Fruit fly (Drosophila melanogaster): Measurements from ENCODE around the gene Ir87a.
A peak's percentile ranks its signal among the peaks of the same experiment; 100 is the strongest.

dm6 chr3R:13434325-13435168 lies 14.5 kb downstream of the Ir87a start, which contains the start of gene yrt:
- TF ChIP-seq CG8478 (optimal IDR thresholded peaks at IDR 0.05) (no peak), CTCF (optimal IDR thresholded peaks at IDR 0.05) (peak; percentile 72 to 77)
